Fruit fly (Drosophila melanogaster): ENCODE data around the gene Cubn2.
A peak's percentile ranks its signal among the peaks of the same experiment; 100 is the strongest.

Cubn2 gene

dm6 chr3L:11815220-11815797 is 754 bp upstream of the Cubn2 start, which contains the start of gene CG14130 (continued):
- TF ChIP-seq vnd (GFP tag; IDR thresholded peaks at IDR 0.05; ENCODE audit: partially characterized antibody) (peak; percentile 79), CG3726 (GFP tag; IDR thresholded peaks at IDR 0.05) (no peak), tll (GFP tag; optimal IDR thresholded peaks at IDR 0.05) (peak in 1 of 2 experiments; percentile 1), zen (tag; optimal IDR thresholded peaks at IDR 0.05) (peak; percentile 22), E2f2 (GFP tag; IDR thresholded peaks at IDR 0.05) (peak; percentile 98), CG17359 (tag; optimal IDR thresholded peaks at IDR 0.05) (no peak), CG11504 (tag; optimal IDR thresholded peaks at IDR 0.05) (peak; percentile 94), CG10274 (GFP tag; optimal IDR thresholded peaks at IDR 0.05) (no peak), CG18619 (GFP tag; optimal IDR thresholded peaks at IDR 0.05) (no peak), CG4282 (GFP tag; optimal IDR thresholded peaks at IDR 0.05) (no peak), bbx (GFP tag; IDR thresholded peaks at IDR 0.05; ENCODE audit: partially characterized antibody) (peak; percentile 94), CG7556 (GFP tag; optimal IDR thresholded peaks at IDR 0.05) (no peak), NC2α (GFP tag; optimal IDR thresholded peaks at IDR 0.05) (no peak), CG10543 (GFP tag; optimal IDR thresholded peaks at IDR 0.05) (no peak), Fer1 (GFP tag; optimal IDR thresholded peaks at IDR 0.05) (no peak), CTCF (GFP tag; optimal IDR thresholded peaks at IDR 0.05) (peak; percentile 28), BEAF-32 (GFP tag; optimal IDR thresholded peaks at IDR 0.05) (peak; percentile 88), CG15514 (GFP tag; optimal IDR thresholded peaks at IDR 0.05) (peak; percentile 52), HLHmδ (GFP tag; optimal IDR thresholded peaks at IDR 0.05) (no peak), Six4 (GFP tag; optimal IDR thresholded peaks at IDR 0.05) (no peak), nerfin-1 (tag; optimal IDR thresholded peaks at IDR 0.05) (no peak), hbn (GFP tag; IDR thresholded peaks at IDR 0.05; ENCODE audit: partially characterized antibody) (peak; percentile 94), mam (GFP tag; optimal IDR thresholded peaks at IDR 0.05) (no peak), CG8089 (GFP tag; optimal IDR thresholded peaks at IDR 0.05) (no peak), Dll (GFP tag; IDR thresholded peaks at IDR 0.05; ENCODE audit: partially characterized antibody) (peak; percentile 94), nmo (GFP tag; optimal IDR thresholded peaks at IDR 0.05) (peak; percentile 6), CG6791 (GFP tag; IDR thresholded peaks at IDR 0.05; ENCODE audit: partially characterized antibody) (peak; percentile 94), Pdp1 (GFP tag; optimal IDR thresholded peaks at IDR 0.05) (no peak), knrl (GFP tag; IDR thresholded peaks at IDR 0.05; ENCODE audit: partially characterized antibody) (peak; percentile 84), CG17612 (GFP tag; IDR thresholded peaks at IDR 0.05) (no peak), sc (optimal IDR thresholded peaks at IDR 0.05) (no peak), sc (GFP tag; optimal IDR thresholded peaks at IDR 0.05) (no peak), CG2116 (GFP tag; optimal IDR thresholded peaks at IDR 0.05) (peak; percentile 94), CG31388 (GFP tag; optimal IDR thresholded peaks at IDR 0.05) (no peak), Blimp-1 (GFP tag; optimal IDR thresholded peaks at IDR 0.05) (no peak), sna (GFP tag; IDR thresholded peaks at IDR 0.05; ENCODE audit: partially characterized antibody) (peak; percentile 96), disco-r (GFP tag; optimal IDR thresholded peaks at IDR 0.05) (no peak), stwl (tag; optimal IDR thresholded peaks at IDR 0.05) (peak; percentile 58), CG12219 (GFP tag; optimal IDR thresholded peaks at IDR 0.05) (no peak), Ets97D (GFP tag; optimal IDR thresholded peaks at IDR 0.05) (peak; percentile 34), CG10147 (GFP tag; optimal IDR thresholded peaks at IDR 0.05) (no peak), Sox100B (GFP tag; optimal IDR thresholded peaks at IDR 0.05) (no peak), Dref (GFP tag; IDR thresholded peaks at IDR 0.05) (peak; percentile 98), org-1 (GFP tag; optimal IDR thresholded peaks at IDR 0.05) (no peak), Med (GFP tag) (peak; percentile 75), CG1647 (GFP tag; optimal IDR thresholded peaks at IDR 0.05) (no peak), CG17829 (tag; optimal IDR thresholded peaks at IDR 0.05) (no peak), MESR4 (GFP tag; optimal IDR thresholded peaks at IDR 0.05) (peak; percentile 10), ato (GFP tag; IDR thresholded peaks at IDR 0.05; ENCODE audit: partially characterized antibody) (peak; percentile 91)
